Fruit fly (Drosophila melanogaster) whole organism, embryonic: ENCODE measurements around the gene CG6951.

Experiments used
- B-H1 ChIP-seq: fragments of 200-800 bp; sonication (Bioruptor generic); IDR thresholded peaks from 3 replicates; pipeline ENCODE4 v1.3.6; 2022; ENCODE audit warnings: missing biosample characterization, missing genetic modification characterization
- CG10209 ChIP-seq: fragments of 200-800 bp; sonication (Bioruptor generic); optimal IDR thresholded peaks from 3 replicates; lab custom pipeline; 2017; ENCODE audit warnings: missing biosample characterization, mild to moderate bottlenecking, missing genetic modification characterization, missing genetic modification reagents
- CG10565 ChIP-seq: fragments of 200-800 bp; sonication (Bioruptor generic); optimal IDR thresholded peaks from 3 replicates; lab custom pipeline; 2016; ENCODE audit warnings: missing biosample characterization, mild to moderate bottlenecking, missing genetic modification characterization
- CG12299 ChIP-seq: fragments of 200-800 bp; sonication (Bioruptor generic); optimal IDR thresholded peaks from 2 replicates; lab custom pipeline; 2018; ENCODE audit warnings: missing biosample characterization, mild to moderate bottlenecking, missing genetic modification characterization
- CG1233 ChIP-seq: fragments of 200-800 bp; sonication (Bioruptor generic); optimal IDR thresholded peaks from 4 replicates; lab custom pipeline; 2018; ENCODE audit warnings: missing biosample characterization, mild to moderate bottlenecking, missing genetic modification characterization
- CG12744 ChIP-seq: fragments of 200-800 bp; sonication (Bioruptor generic); optimal IDR thresholded peaks from 2 replicates; lab custom pipeline; 2016; ENCODE audit warnings: missing biosample characterization, missing genetic modification characterization
- CG13624 ChIP-seq: fragments of 200-800 bp; sonication (Bioruptor generic); optimal IDR thresholded peaks from 2 replicates; lab custom pipeline; 2016; ENCODE audit warnings: missing biosample characterization, missing genetic modification characterization
- CG14667 ChIP-seq: fragments of 200-800 bp; sonication (Bioruptor generic); IDR thresholded peaks from 2 replicates; pipeline ENCODE4 v1.3.6; 2022; ENCODE audit warnings: missing biosample characterization, missing genetic modification characterization
- CG14965 ChIP-seq: fragments of 200-800 bp; sonication (Bioruptor generic); optimal IDR thresholded peaks from 2 replicates; lab custom pipeline; 2016; ENCODE audit warnings: missing biosample characterization, missing genetic modification characterization, borderline replicate concordance
- CG1529 ChIP-seq: fragments of 200-800 bp; sonication (Bioruptor generic); optimal IDR thresholded peaks from 3 replicates; lab custom pipeline; 2018; ENCODE audit warnings: missing biosample characterization, missing genetic modification characterization
- CG1602 ChIP-seq: fragments of 200-800 bp; sonication (Bioruptor generic); optimal IDR thresholded peaks from 3 replicates; lab custom pipeline; 2016; ENCODE audit warnings: missing biosample characterization, missing genetic modification characterization
- CG17328 ChIP-seq: fragments of 200-800 bp; sonication (Bioruptor generic); IDR thresholded peaks from 2 replicates; pipeline ENCODE4 v1.3.6; 2022; ENCODE audit warnings: missing biosample characterization, missing genetic modification characterization
- CG18764 ChIP-seq: fragments of 200-800 bp; sonication (Bioruptor generic); optimal IDR thresholded peaks from 3 replicates; lab custom pipeline; 2016; ENCODE audit warnings: missing biosample characterization, missing genetic modification characterization
- CG30403 ChIP-seq: fragments of 200-800 bp; sonication (Bioruptor generic); optimal IDR thresholded peaks from 3 replicates; lab custom pipeline; 2016; ENCODE audit warnings: missing biosample characterization, missing genetic modification characterization
- CG3726 ChIP-seq: fragments of 200-800 bp; sonication (Bioruptor generic); IDR thresholded peaks from 3 replicates; pipeline ENCODE4, ENCODE4 v1.3.6; 2022; ENCODE audit warnings: missing biosample characterization, missing genetic modification characterization
- CG3995 ChIP-seq: fragments of 200-800 bp; sonication (Bioruptor generic); optimal IDR thresholded peaks from 3 replicates; lab custom pipeline; 2016; ENCODE audit warnings: missing biosample characterization, missing genetic modification characterization
- CG4360 ChIP-seq: fragments of 200-800 bp; sonication (Bioruptor generic); IDR thresholded peaks from 2 replicates; pipeline ENCODE4 v1.3.6; 2022; ENCODE audit warnings: missing biosample characterization, missing genetic modification characterization
- CG4707 ChIP-seq: fragments of 200-800 bp; sonication (Bioruptor generic); optimal IDR thresholded peaks from 2 replicates; lab custom pipeline; 2018; ENCODE audit warnings: missing biosample characterization, mild to moderate bottlenecking, missing genetic modification characterization, moderate library complexity
- CG5180 ChIP-seq: fragments of 200-800 bp; sonication (Bioruptor generic); optimal IDR thresholded peaks from 3 replicates; lab custom pipeline; 2017; ENCODE audit warnings: missing biosample characterization, missing genetic modification characterization, mild to moderate bottlenecking, moderate library complexity, missing genetic modification reagents
- Camta ChIP-seq: fragments of 200-800 bp; sonication (Bioruptor generic); optimal IDR thresholded peaks from 2 replicates; lab custom pipeline; 2016; ENCODE audit warnings: missing biosample characterization, missing genetic modification characterization
- D19B ChIP-seq: fragments of 200-800 bp; sonication (Bioruptor generic); optimal IDR thresholded peaks from 2 replicates; lab custom pipeline; 2017; ENCODE audit warnings: missing biosample characterization, mild to moderate bottlenecking, missing genetic modification characterization
- Dbx ChIP-seq: fragments of 200-800 bp; sonication (Bioruptor generic); IDR thresholded peaks from 3 replicates; pipeline ENCODE4 v1.3.6; 2022; ENCODE audit warnings: missing biosample characterization, missing genetic modification characterization
- Dll ChIP-seq: fragments of 200-800 bp; sonication (Bioruptor generic); IDR thresholded peaks from 4 replicates; pipeline ENCODE4 v1.3.6; 2022; ENCODE audit warnings: missing biosample characterization, missing genetic modification characterization; ENCODE audit not compliant: partially characterized antibody
- Doc2 ChIP-seq: fragments of 200-800 bp; sonication (Bioruptor generic); IDR thresholded peaks from 2 replicates; pipeline ENCODE4 v1.3.6; 2022; ENCODE audit warnings: missing biosample characterization, missing genetic modification characterization
- ERR ChIP-seq: fragments of 200-800 bp; sonication (Bioruptor generic); optimal IDR thresholded peaks from 2 replicates; lab custom pipeline; 2016; ENCODE audit warnings: missing biosample characterization, missing genetic modification characterization
- Ets97D ChIP-seq: fragments of 200-800 bp; sonication (Bioruptor generic); optimal IDR thresholded peaks from 3 replicates; lab custom pipeline; 2016; ENCODE audit warnings: missing biosample characterization, missing genetic modification characterization
- H2.0 ChIP-seq: fragments of 200-800 bp; sonication (Bioruptor generic); IDR thresholded peaks from 2 replicates; pipeline ENCODE4 v1.3.6; 2022; ENCODE audit warnings: missing biosample characterization, missing genetic modification characterization
- Hand ChIP-seq: fragments of 200-800 bp; sonication (Bioruptor generic); optimal IDR thresholded peaks from 2 replicates; lab custom pipeline; 2017; ENCODE audit warnings: mild to moderate bottlenecking, missing biosample characterization, missing genetic modification reagents, missing genetic modification characterization
- HmgZ ChIP-seq: fragments of 200-800 bp; sonication (Bioruptor generic); optimal IDR thresholded peaks from 2 replicates; lab custom pipeline; 2018; ENCODE audit warnings: missing biosample characterization, mild to moderate bottlenecking, missing genetic modification characterization
- PHDP ChIP-seq: fragments of 200-800 bp; sonication (Bioruptor generic); optimal IDR thresholded peaks from 3 replicates; lab custom pipeline; 2018; ENCODE audit warnings: missing biosample characterization, mild to moderate bottlenecking, missing genetic modification characterization, moderate library complexity
- Sin3A ChIP-seq: fragments of >200 bp; optimal IDR thresholded peaks from 2 replicates; lab custom pipeline; 2018
- Ssrp ChIP-seq: fragments of 200-800 bp; sonication (Bioruptor generic); optimal IDR thresholded peaks from 2 replicates; lab custom pipeline; 2018; ENCODE audit warnings: missing biosample characterization, mild to moderate bottlenecking, missing genetic modification characterization, moderate library complexity
- Taf1 ChIP-seq: fragments of 200-800 bp; sonication (Bioruptor generic); IDR thresholded peaks from 2 replicates; pipeline ENCODE4 v1.3.6; 2022; ENCODE audit warnings: missing biosample characterization, missing genetic modification characterization
- bigmax ChIP-seq: fragments of 200-800 bp; sonication (Bioruptor generic); optimal IDR thresholded peaks from 2 replicates; lab custom pipeline; 2018; ENCODE audit warnings: missing biosample characterization, mild to moderate bottlenecking, missing genetic modification characterization
- chif ChIP-seq, 2 experiments: fragments of 200-800 bp; sonication (Bioruptor generic); optimal IDR thresholded peaks; 3 replicates each; lab custom pipeline; 2016; ENCODE audit warnings: missing biosample characterization in 2 of 2, missing genetic modification characterization in 2 of 2
- chn ChIP-seq: fragments of 200-800 bp; sonication (Bioruptor generic); optimal IDR thresholded peaks from 2 replicates; lab custom pipeline; 2016; ENCODE audit warnings: missing biosample characterization, missing genetic modification characterization
- dpn ChIP-seq, 2 experiments: fragments of 200-800 bp; sonication (Bioruptor generic); optimal IDR thresholded peaks; 3 replicates each; lab custom pipeline; 2016; ENCODE audit warnings: missing biosample characterization in 2 of 2, missing genetic modification characterization in 2 of 2
- gem ChIP-seq: fragments of 200-800 bp; sonication (Bioruptor generic); optimal IDR thresholded peaks from 2 replicates; lab custom pipeline; 2019; ENCODE audit warnings: missing biosample characterization, mild to moderate bottlenecking, missing genetic modification characterization, moderate library complexity
- gsb ChIP-seq: fragments of 200-800 bp; sonication (Bioruptor generic); IDR thresholded peaks from 2 replicates; pipeline ENCODE4 v1.3.6; 2022; ENCODE audit warnings: missing biosample characterization, missing genetic modification characterization
- hb ChIP-seq: fragments of 200-800 bp; sonication (Bioruptor generic); IDR thresholded peaks from 3 replicates; pipeline ENCODE4 v1.3.6; 2022; ENCODE audit warnings: missing biosample characterization, missing genetic modification characterization; ENCODE audit not compliant: partially characterized antibody
- hkb ChIP-seq, 2 experiments: fragments of 200-800 bp in 1 of 2; fragments of >200 bp in 1 of 2; sonication (Bioruptor generic) in 1 of 2; IDR thresholded peaks in 1 of 2; optimal IDR thresholded peaks in 1 of 2; 2 replicates each; pipeline versions ENCODE4 v1.3.6 to Lab custom; 2017 to 2022; ENCODE audit warnings: missing biosample characterization in 1 of 2, missing genetic modification characterization in 1 of 2
- jigr1 ChIP-seq: fragments of 200-800 bp; sonication (Bioruptor generic); IDR thresholded peaks from 3 replicates; pipeline ENCODE4 v1.3.6; 2022; ENCODE audit warnings: missing biosample characterization, missing genetic modification characterization
- knrl ChIP-seq: fragments of 200-800 bp; sonication (Bioruptor generic); IDR thresholded peaks from 3 replicates; pipeline ENCODE4 v1.3.6; 2022; ENCODE audit warnings: missing biosample characterization, missing genetic modification characterization; ENCODE audit not compliant: partially characterized antibody
- lilli ChIP-seq: fragments of 200-800 bp; sonication (Bioruptor generic); optimal IDR thresholded peaks from 3 replicates; lab custom pipeline; 2016; ENCODE audit warnings: missing biosample characterization, missing genetic modification characterization
- lmd ChIP-seq: fragments of 200-800 bp; sonication (Bioruptor generic); IDR thresholded peaks from 2 replicates; pipeline ENCODE4 v1.3.6; 2022; ENCODE audit warnings: missing biosample characterization, missing genetic modification characterization
- nerfin-1 ChIP-seq: fragments of 200-800 bp; sonication (Bioruptor generic); optimal IDR thresholded peaks from 3 replicates; lab custom pipeline; 2019; ENCODE audit warnings: missing biosample characterization, mild to moderate bottlenecking, missing genetic modification characterization, moderate library complexity
- sima ChIP-seq: fragments of 200-800 bp; sonication (Bioruptor generic); optimal IDR thresholded peaks from 2 replicates; lab custom pipeline; 2016; ENCODE audit warnings: missing biosample characterization, missing genetic modification characterization
- ssp ChIP-seq: fragments of 200-800 bp; sonication (Bioruptor generic); IDR thresholded peaks from 2 replicates; pipeline ENCODE4 v1.3.6; 2022; ENCODE audit warnings: missing biosample characterization, missing genetic modification characterization
- tin ChIP-seq: fragments of 200-800 bp; sonication (Bioruptor generic); optimal IDR thresholded peaks from 3 replicates; lab custom pipeline; 2016; ENCODE audit warnings: missing biosample characterization, missing genetic modification characterization
- unpg ChIP-seq: fragments of 200-800 bp; sonication (Bioruptor generic); optimal IDR thresholded peaks from 3 replicates; lab custom pipeline; 2018; ENCODE audit warnings: missing biosample characterization, mild to moderate bottlenecking, missing genetic modification characterization, moderate library complexity
- vvl ChIP-seq: fragments of 200-800 bp; sonication (Bioruptor generic); IDR thresholded peaks from 2 replicates; pipeline ENCODE4 v1.3.6; 2022; ENCODE audit warnings: missing biosample characterization, missing genetic modification characterization
- zen ChIP-seq: fragments of 200-800 bp; sonication (Bioruptor generic); optimal IDR thresholded peaks from 3 replicates; lab custom pipeline; 2018; ENCODE audit warnings: missing biosample characterization, mild to moderate bottlenecking, missing genetic modification characterization, moderate library complexity

Gene CG6951

DNA sequence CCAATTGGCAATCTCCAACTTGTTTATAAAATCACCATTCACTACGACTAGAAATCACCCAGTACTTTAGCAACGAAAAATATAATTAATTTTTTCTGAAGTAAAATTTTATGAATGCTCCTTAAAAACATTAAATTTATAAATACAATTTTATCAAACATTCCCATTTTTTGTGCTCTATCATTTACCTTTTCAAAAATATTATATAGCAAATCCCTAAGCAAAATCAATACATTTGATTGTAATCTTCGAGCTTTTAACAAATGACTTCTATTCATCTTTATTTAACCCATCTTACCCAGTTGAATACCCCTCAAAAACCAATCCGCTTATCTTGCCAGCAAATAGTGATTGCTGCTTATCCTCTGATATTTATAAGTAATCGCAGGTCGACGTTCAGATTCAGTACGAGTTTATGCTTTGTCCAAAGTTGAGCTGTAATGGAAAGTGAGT is 19.6 kb upstream of the CG6951 start, which contains the start of gene CG17145 (continued):
- TF ChIP-seq tin (no peak), unpg (no peak), Camta (no peak), hkb (optimal IDR thresholded peaks at IDR 0.05; lab: Kevin White, UChicago) (no peak), hkb (GFP tag; IDR thresholded peaks at IDR 0.05; lab: Robert Waterston, UW) (no peak), zen (tag; lab: Kevin White, UChicago) (no peak), Doc2 (GFP tag; lab: Robert Waterston, UW) (no peak), D19B (GFP tag; lab: Kevin White, UChicago) (peak; percentile 96), lmd (GFP tag; lab: Robert Waterston, UW) (peak; percentile 5; the same call in 1 of the 2 replicates), chif (GFP tag; optimal IDR thresholded peaks at IDR 0.05; lab: Kevin White, UChicago) (no peak), CG4707 (GFP tag; lab: Kevin White, UChicago) (no peak), lilli (GFP tag; lab: Kevin White, UChicago) (peak; percentile 22), CG13624 (GFP tag; lab: Kevin White, UChicago) (no peak), gsb (GFP tag; lab: Robert Waterston, UW) (no peak), vvl (GFP tag; lab: Robert Waterston, UW) (no peak), Dbx (GFP tag; lab: Robert Waterston, UW) (no peak), PHDP (tag; lab: Kevin White, UChicago) (peak; percentile 47), CG5180 (GFP tag; lab: Kevin White, UChicago) (no peak), CG3726 (GFP tag; lab: Robert Waterston, UW) (no peak), CG14965 (GFP tag; lab: Kevin White, UChicago) (no peak), bigmax (no peak), CG12744 (no peak), CG14667 (GFP tag; lab: Robert Waterston, UW) (no peak), dpn (GFP tag; optimal IDR thresholded peaks at IDR 0.05; lab: Kevin White, UChicago) (no peak), HmgZ (tag; lab: Kevin White, UChicago) (no peak), CG18764 (GFP tag; lab: Kevin White, UChicago) (no peak), CG1529 (GFP tag; lab: Kevin White, UChicago) (no peak), CG12299 (tag; lab: Kevin White, UChicago) (no peak), CG10209 (GFP tag; lab: Kevin White, UChicago) (peak; percentile 24), ssp (GFP tag; lab: Robert Waterston, UW) (no peak), chn (GFP tag; lab: Kevin White, UChicago) (no peak), B-H1 (GFP tag; lab: Robert Waterston, UW) (no peak), Taf1 (GFP tag; lab: Robert Waterston, UW) (no peak), CG1233 (GFP tag; lab: Kevin White, UChicago) (no peak), jigr1 (GFP tag; lab: Robert Waterston, UW) (no peak), sima (GFP tag; lab: Kevin White, UChicago) (no peak), CG4360 (GFP tag; lab: Robert Waterston, UW) (no peak), gem (tag; lab: Kevin White, UChicago) (peak; percentile 60), Dll (no peak), CG17328 (GFP tag; lab: Robert Waterston, UW) (no peak), CG1602 (GFP tag; lab: Kevin White, UChicago) (no peak), knrl (GFP tag; lab: Robert Waterston, UW) (no peak), CG30403 (GFP tag; lab: Kevin White, UChicago) (no peak), nerfin-1 (tag; lab: Kevin White, UChicago) (no peak), hb (no peak), ERR (GFP tag; lab: Kevin White, UChicago) (no peak), CG3995 (GFP tag; lab: Kevin White, UChicago) (no peak), Sin3A (lab: Kevin White, UChicago) (no peak), Hand (GFP tag; lab: Kevin White, UChicago) (peak; percentile 50), H2.0 (GFP tag; lab: Robert Waterston, UW) (no peak), CG10565 (GFP tag; lab: Kevin White, UChicago) (no peak), Ets97D (GFP tag; lab: Kevin White, UChicago) (no peak), Ssrp (tag; lab: Kevin White, UChicago) (no peak)
